Fruit fly (Drosophila melanogaster) whole organism, prepupa: ENCODE measurements around the gene CG42784.

ENCODE experiments used
- CG10669 ChIP-seq: fragments of 200-800 bp; sonication (Bioruptor generic); optimal IDR thresholded peaks from 3 replicates; lab custom pipeline; 2018; ENCODE audit warnings: missing biosample characterization, mild to moderate bottlenecking, missing genetic modification characterization, moderate library complexity
- CG11902 ChIP-seq: fragments of 200-800 bp; sonication (Bioruptor generic); optimal IDR thresholded peaks from 3 replicates; lab custom pipeline; 2016; ENCODE audit warnings: missing biosample characterization, missing genetic modification characterization
- CG6163 ChIP-seq: fragments of 200-800 bp; sonication (Bioruptor generic); IDR thresholded peaks from 3 replicates; pipeline ENCODE4 v1.3.6; 2022; ENCODE audit warnings: missing biosample characterization, missing genetic modification characterization
- CG6854 ChIP-seq: fragments of 200-800 bp; sonication (Bioruptor generic); optimal IDR thresholded peaks from 2 replicates; lab custom pipeline; 2017; ENCODE audit warnings: missing biosample characterization, mild to moderate bottlenecking, missing genetic modification characterization
- CG7368 ChIP-seq: fragments of 200-800 bp; sonication (Bioruptor generic); optimal IDR thresholded peaks from 3 replicates; lab custom pipeline; 2016; ENCODE audit warnings: missing biosample characterization, missing genetic modification characterization
- Eip93F ChIP-seq: fragments of 200-800 bp; sonication (Bioruptor generic); optimal IDR thresholded peaks from 2 replicates; lab custom pipeline; 2016; ENCODE audit warnings: missing biosample characterization, mild to moderate bottlenecking, missing genetic modification characterization
- Hr38 ChIP-seq: sonication (Bioruptor generic); optimal IDR thresholded peaks from 2 replicates; lab custom pipeline; 2016; ENCODE audit warnings: missing biosample characterization, missing genetic modification characterization
- Smox ChIP-seq: fragments of 200-800 bp; sonication (Bioruptor generic); optimal IDR thresholded peaks from 3 replicates; lab custom pipeline; 2016; ENCODE audit warnings: missing biosample characterization, missing genetic modification characterization
- fd59A ChIP-seq: fragments of 200-800 bp; sonication (Bioruptor generic); optimal IDR thresholded peaks from 2 replicates; lab custom pipeline; 2017; ENCODE audit warnings: missing biosample characterization, mild to moderate bottlenecking, missing genetic modification characterization, missing genetic modification reagents
- fkh ChIP-seq: fragments of 200-800 bp; sonication (Bioruptor generic); optimal IDR thresholded peaks from 3 replicates; lab custom pipeline; 2017; ENCODE audit warnings: missing biosample characterization, mild to moderate bottlenecking, missing genetic modification characterization, moderate library complexity
- net ChIP-seq: fragments of 200-800 bp; sonication (Bioruptor generic); optimal IDR thresholded peaks from 3 replicates; lab custom pipeline; 2016; ENCODE audit warnings: missing biosample characterization, missing genetic modification characterization
- ss ChIP-seq, 2 experiments: fragments of 200-800 bp; sonication (Bioruptor generic); optimal IDR thresholded peaks; 2 replicates in 1 of 2; 3 replicates in 1 of 2; lab custom pipeline; 2017 to 2018; ENCODE audit warnings: mild to moderate bottlenecking in 2 of 2, missing biosample characterization in 2 of 2, missing genetic modification characterization in 2 of 2, moderate library complexity in 1 of 2
- vri ChIP-seq: fragments of 200-800 bp; sonication (Bioruptor generic); optimal IDR thresholded peaks from 3 replicates; lab custom pipeline; 2016; ENCODE audit warnings: missing biosample characterization, mild to moderate bottlenecking, missing genetic modification characterization

- TF ChIP-seq CG7368 (GFP tag; lab: Kevin White, UChicago) (no peak), fkh (GFP tag; lab: Kevin White, UChicago) (no peak), vri (no peak), CG11902 (no peak), Hr38 (GFP tag; lab: Kevin White, UChicago) (no peak), CG6854 (GFP tag; lab: Kevin White, UChicago) (no peak), CG6163 (no peak), net (no peak), CG10669 (GFP tag; lab: Kevin White, UChicago) (no peak), Eip93F (GFP tag; lab: Kevin White, UChicago) (no peak), fd59A (no peak), ss (GFP tag; optimal IDR thresholded peaks at IDR 0.05; lab: Kevin White, UChicago) (no peak), Smox (GFP tag; lab: Kevin White, UChicago) (no peak)
These were observed 41.9 kb downstream of the CG42784 start, which contains the start of gene CG42809 for dm6 chr2L:13457037-13457547.
